Worm (Caenorhabditis elegans): ENCODE data around the gene K06H6.4.

Gene K06H6.4

DNA sequence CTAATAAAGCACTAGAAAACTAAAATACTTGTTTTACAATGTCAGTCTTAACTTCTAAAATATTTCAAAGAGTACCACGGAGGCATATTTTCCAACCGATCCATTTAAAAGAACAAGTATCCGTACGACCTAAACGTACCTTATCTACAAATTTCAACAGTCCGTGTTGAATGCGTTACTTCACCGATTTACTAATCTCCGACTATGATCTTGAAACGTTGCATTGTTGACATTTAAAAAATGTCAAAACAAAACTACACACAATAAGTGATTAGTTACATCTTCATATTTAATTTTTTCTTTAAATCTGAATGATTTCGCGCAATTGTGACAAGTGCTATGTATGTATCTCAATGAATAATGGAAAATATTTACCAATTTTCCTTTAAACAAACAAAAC is 18.7 kb downstream of the K06H6.4 start:
- TF ChIP-seq C08G9.2 (tag; optimal IDR thresholded peaks at IDR 0.05) (no peak), sox-2 (GFP tag; IDR thresholded peaks at IDR 0.05) (no peak), unc-42 (tag; optimal IDR thresholded peaks at IDR 0.05) (no peak), ceh-30 (tag; optimal IDR thresholded peaks at IDR 0.05) (no peak), F13H6.1 (tag; optimal IDR thresholded peaks at IDR 0.05) (no peak), nhr-11 (tag; optimal IDR thresholded peaks at IDR 0.05) (no peak), pqm-1 (tag; optimal IDR thresholded peaks at IDR 0.05) (no peak), pha-2 (tag; optimal IDR thresholded peaks at IDR 0.05) (no peak)

DNA sequence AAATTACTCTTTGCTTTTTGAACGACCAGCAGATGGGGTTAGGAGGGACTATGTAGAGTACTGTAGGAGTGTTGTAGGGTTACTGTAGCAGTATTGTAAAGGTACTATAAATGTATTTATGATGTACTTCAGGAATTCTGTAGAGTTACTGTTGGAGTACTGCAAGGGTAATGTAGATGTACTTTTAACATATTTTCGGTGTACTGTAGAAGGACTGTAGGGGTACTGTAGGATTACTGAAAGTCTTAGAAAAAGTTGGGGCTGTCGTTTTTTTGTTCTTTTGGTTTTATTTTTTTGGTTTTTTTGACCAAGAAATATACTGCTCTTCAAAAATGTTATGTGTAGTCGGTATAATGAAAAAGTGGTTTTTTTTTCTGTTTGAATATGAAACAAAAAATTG is 19.5 kb downstream of the K06H6.4 start:
- TF ChIP-seq fax-1 (tag; optimal IDR thresholded peaks at IDR 0.05) = no peak
- no peak for TF ChIP-seq eyg-1 (tag; optimal IDR thresholded peaks at IDR 0.05)
- no peak for TF ChIP-seq ets-4 (tag; optimal IDR thresholded peaks at IDR 0.05)
- TF ChIP-seq fkh-6 (tag; optimal IDR thresholded peaks at IDR 0.05) = no peak
- TF ChIP-seq ceh-24 (tag; optimal IDR thresholded peaks at IDR 0.05) = no peak
- TF ChIP-seq Y22D7AL.16 (tag; optimal IDR thresholded peaks at IDR 0.05) = no peak
- TF ChIP-seq ceh-45 (GFP tag; IDR thresholded peaks at IDR 0.05) = no peak
- no peak for TF ChIP-seq rnt-1 (tag; optimal IDR thresholded peaks at IDR 0.05)
- TF ChIP-seq gmeb-2 (tag; optimal IDR thresholded peaks at IDR 0.05) = no peak
- TF ChIP-seq che-1 (tag; optimal IDR thresholded peaks at IDR 0.05) = no peak
- TF ChIP-seq unc-55 (GFP tag; optimal IDR thresholded peaks at IDR 0.05) = no peak
- TF ChIP-seq fkh-10 (GFP tag; optimal IDR thresholded peaks at IDR 0.05) = no peak
- no peak for TF ChIP-seq ref-2 (tag; optimal IDR thresholded peaks at IDR 0.05)

- no peak for TF ChIP-seq eyg-1 (tag; optimal IDR thresholded peaks at IDR 0.05)
- no peak for TF ChIP-seq ceh-30 (tag; optimal IDR thresholded peaks at IDR 0.05)
- no peak for TF ChIP-seq ceh-14 (tag; optimal IDR thresholded peaks at IDR 0.05)
- no peak for TF ChIP-seq mec-3 (tag; optimal IDR thresholded peaks at IDR 0.05; ENCODE audit: borderline replicate concordance)
- no peak for TF ChIP-seq gmeb-2 (tag; optimal IDR thresholded peaks at IDR 0.05)
- no peak for TF ChIP-seq dve-1 (tag; optimal IDR thresholded peaks at IDR 0.05)
- no peak for TF ChIP-seq hlh-30 (tag; optimal IDR thresholded peaks at IDR 0.05; ENCODE audit: insufficient read depth)
- no peak for TF ChIP-seq ref-2 (tag; optimal IDR thresholded peaks at IDR 0.05)
- TF ChIP-seq ceh-31 (tag; optimal IDR thresholded peaks at IDR 0.05) = no peak
- no peak for TF ChIP-seq F13H6.1 (tag; optimal IDR thresholded peaks at IDR 0.05)
- no peak for TF ChIP-seq tbx-2 (tag; optimal IDR thresholded peaks at IDR 0.05)
- no peak for TF ChIP-seq pqm-1 (tag; optimal IDR thresholded peaks at IDR 0.05)
- TF ChIP-seq pax-1 (tag; optimal IDR thresholded peaks at IDR 0.05) = no peak
Measured at ce11 chrV:599783-600182, 20.7 kb downstream of the K06H6.4 start.

ce11 chrV:600231-600630 is 21.2 kb downstream of the K06H6.4 start, which contains the start of gene nhr-251:
Gene nhr-251 (plus strand): TSS chrV:600531.
- TF ChIP-seq pag-3 (tag; optimal IDR thresholded peaks at IDR 0.05; ENCODE audit: borderline replicate concordance) (no peak), unc-86 (tag; optimal IDR thresholded peaks at IDR 0.05) (no peak), fkh-10 (GFP tag; optimal IDR thresholded peaks at IDR 0.05) (no peak), pha-2 (tag; optimal IDR thresholded peaks at IDR 0.05) (no peak), ceh-30 (tag; optimal IDR thresholded peaks at IDR 0.05) (no peak), hlh-13 (GFP tag; optimal IDR thresholded peaks at IDR 0.05) (no peak), fkh-6 (tag; optimal IDR thresholded peaks at IDR 0.05) (no peak), ceh-48 (tag; optimal IDR thresholded peaks at IDR 0.05) (no peak), madf-2 (tag; optimal IDR thresholded peaks at IDR 0.05) (no peak), unc-55 (GFP tag; optimal IDR thresholded peaks at IDR 0.05) (no peak), rnt-1 (tag; optimal IDR thresholded peaks at IDR 0.05) (no peak), unc-42 (tag; optimal IDR thresholded peaks at IDR 0.05) (no peak), ztf-16 (tag; optimal IDR thresholded peaks at IDR 0.05) (no peak), tbx-7 (tag; optimal IDR thresholded peaks at IDR 0.05) (no peak), T23F11.4 (GFP tag; optimal IDR thresholded peaks at IDR 0.05) (no peak), K02D7.2 (tag; optimal IDR thresholded peaks at IDR 0.05) (no peak), sox-4 (tag; optimal IDR thresholded peaks at IDR 0.05) (no peak), ceh-9 (tag; optimal IDR thresholded peaks at IDR 0.05) (no peak), elt-4 (tag; optimal IDR thresholded peaks at IDR 0.05) (no peak), unc-3 (GFP tag; conservative IDR thresholded peaks at IDR 0.05) (no peak), unc-3 (tag; optimal IDR thresholded peaks at IDR 0.05) (no peak)

Data from whole organism, late embryonic.